Worm (Caenorhabditis elegans) whole organism, L4 larva: ENCODE measurements around the gene npr-2.

Experiments
- jun-1 ChIP-seq: fragments of 150-350 bp; optimal IDR thresholded peaks from 2 replicates; lab custom pipeline; 2014; ENCODE audit warnings: missing biosample characterization, missing genetic modification reagents, missing genetic modification characterization
- nhr-76 ChIP-seq: fragments of 150-350 bp; optimal IDR thresholded peaks from 2 replicates; lab custom pipeline; 2014; ENCODE audit warnings: missing biosample characterization, missing genetic modification characterization
- unc-62 ChIP-seq, 3 experiments: fragments of 150-350 bp in 1 of 3; sonication (generic microtip); optimal IDR thresholded peaks in 2 of 3; peaks in 1 of 3; 1 replicate in 1 of 3; 2 replicates in 2 of 3; lab custom pipeline; 2014 to 2017; ENCODE audit warnings: missing biosample characterization in 3 of 3, missing genetic modification characterization in 3 of 3, missing genetic modification reagents in 3 of 3, missing genotype in 1 of 3

ce11 chrIV:9534342-9534741 is 45.6 kb downstream of the npr-2 start:
- no peak for TF ChIP-seq jun-1 (tag; lab: Kevin White, UChicago)
- TF ChIP-seq unc-62 (GFP tag; optimal IDR thresholded peaks at IDR 0.05 in 1 of 2; lab: Kevin White, UChicago) = peak in 1 of 2 experiments; percentile 93
- TF ChIP-seq unc-62 (tag; optimal IDR thresholded peaks at IDR 0.05; lab: Kevin White, UChicago) = no peak
- TF ChIP-seq nhr-76 = no peak
